Worm (Caenorhabditis elegans): ENCODE results near the gene F23A7.8.

DNA sequence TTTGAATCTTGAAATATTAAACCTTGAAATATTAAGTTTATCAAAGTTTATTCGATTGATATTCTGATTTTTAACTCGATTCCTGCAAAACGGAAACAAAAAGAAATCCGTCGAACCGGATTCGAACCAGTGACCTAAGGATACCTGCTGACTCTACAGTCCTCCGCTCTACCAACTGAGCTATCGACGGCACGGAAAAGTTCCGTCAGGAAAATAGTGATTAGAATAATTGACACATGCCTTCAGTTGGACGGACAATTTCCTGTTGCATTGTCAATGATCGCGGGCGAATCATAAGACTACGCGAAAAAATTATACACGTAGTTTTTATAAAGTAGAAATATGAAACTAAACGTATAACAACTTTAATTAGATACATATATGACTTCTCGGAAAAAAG, 4.1 kb upstream of the F23A7.8 start:
- no peak for TF ChIP-seq snpc-4 (tag; optimal IDR thresholded peaks at IDR 0.05)
- no peak for TF ChIP-seq nhr-77 (tag; optimal IDR thresholded peaks at IDR 0.05)
- TF ChIP-seq fkh-10 (GFP tag; optimal IDR thresholded peaks at IDR 0.05) = no peak
- no peak for TF ChIP-seq dmd-9 (GFP tag; IDR thresholded peaks at IDR 0.05)
- no peak for TF ChIP-seq daf-16 (GFP tag; optimal IDR thresholded peaks at IDR 0.05)
- TF ChIP-seq daf-16 (tag; optimal IDR thresholded peaks at IDR 0.05) = no peak
- no peak for TF ChIP-seq mdl-1 (tag; optimal IDR thresholded peaks at IDR 0.05)
- TF ChIP-seq lim-7 (GFP tag; IDR thresholded peaks at IDR 0.05) = peak; percentile 55
- no peak for TF ChIP-seq arid-1 (GFP tag; conservative IDR thresholded peaks at IDR 0.05)
